Worm (Caenorhabditis elegans): Measurements from ENCODE around the gene ntl-3.

ntl-3 gene

DNA sequence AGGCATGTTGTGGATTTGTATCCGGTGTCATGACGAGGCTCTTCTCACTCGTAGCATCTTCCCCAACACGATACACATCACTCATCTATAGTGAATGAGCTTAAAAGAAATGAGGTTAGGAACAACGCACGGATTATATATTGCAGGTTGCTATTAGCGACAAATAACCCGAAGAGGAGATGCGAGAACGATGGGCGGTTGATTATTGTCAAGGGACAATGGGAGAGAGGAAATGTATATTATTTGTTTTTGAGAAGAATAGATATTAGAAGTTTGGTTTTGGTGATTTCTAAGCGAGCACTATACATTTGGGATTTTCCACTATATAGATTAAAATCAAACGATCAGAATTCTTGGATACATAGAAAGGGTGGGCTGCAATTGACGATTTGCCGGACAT, 39.6 kb downstream of the ntl-3 start, which contains the start of gene C18D11.7:
Gene C18D11.7, minus strand, starts transcription at position 101 of the 400 bp plus-strand sequence.
- TF ChIP-seq nhr-80 (tag; optimal IDR thresholded peaks at IDR 0.05) (no peak), F52B5.7 (tag; optimal IDR thresholded peaks at IDR 0.05) (no peak), pha-4 (tag; optimal IDR thresholded peaks at IDR 0.05) (no peak), ccch-3 (GFP tag; optimal IDR thresholded peaks at IDR 0.05) (no peak), F22D6.2 (tag; optimal IDR thresholded peaks at IDR 0.05) (no peak), zim-3 (tag; optimal IDR thresholded peaks at IDR 0.05) (no peak)

DNA sequence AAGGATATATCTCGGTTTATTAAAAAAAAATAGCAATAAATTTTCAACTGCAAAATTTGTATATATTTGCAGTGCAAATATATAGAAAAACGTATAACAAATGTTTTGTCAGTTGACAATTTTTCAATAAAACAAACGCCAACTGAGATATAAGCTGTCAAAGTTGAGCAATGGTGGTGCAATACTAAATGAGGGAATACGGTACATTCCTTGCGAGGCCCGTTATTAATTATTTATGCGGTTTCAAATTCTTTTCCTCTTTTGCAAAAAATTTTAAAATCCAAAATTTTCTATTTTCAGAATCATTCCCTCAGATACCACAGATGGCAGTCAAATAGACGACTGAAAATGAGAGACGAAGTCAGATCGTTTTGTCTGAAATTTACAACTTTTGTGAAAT, 50.8 kb downstream of the ntl-3 start, which contains the start of gene twk-39:
Gene twk-39, plus strand, starts transcription at position 301 of the 400 bp plus-strand sequence.
- TF ChIP-seq F52B5.7 (tag; optimal IDR thresholded peaks at IDR 0.05) (no peak), B0019.2 (GFP tag; conservative IDR thresholded peaks at IDR 0.05) (no peak), athp-1 (tag; optimal IDR thresholded peaks at IDR 0.05) (no peak), nhr-90 (tag; optimal IDR thresholded peaks at IDR 0.05) (no peak), F23B12.7 (tag; optimal IDR thresholded peaks at IDR 0.05; ENCODE audit: insufficient read depth) (no peak), hlh-12 (tag; optimal IDR thresholded peaks at IDR 0.05) (no peak), Y53G8AR.9 (GFP tag; conservative IDR thresholded peaks at IDR 0.05) (no peak), snpc-3.4 (tag; optimal IDR thresholded peaks at IDR 0.05) (no peak), ama-1 (optimal IDR thresholded peaks at IDR 0.05) (no peak), ama-1 (GFP tag; optimal IDR thresholded peaks at IDR 0.05) (no peak), efl-1 (GFP tag; optimal IDR thresholded peaks at IDR 0.05) (no peak), tbx-9 (tag; optimal IDR thresholded peaks at IDR 0.05; ENCODE audit: borderline replicate concordance) (no peak)

DNA sequence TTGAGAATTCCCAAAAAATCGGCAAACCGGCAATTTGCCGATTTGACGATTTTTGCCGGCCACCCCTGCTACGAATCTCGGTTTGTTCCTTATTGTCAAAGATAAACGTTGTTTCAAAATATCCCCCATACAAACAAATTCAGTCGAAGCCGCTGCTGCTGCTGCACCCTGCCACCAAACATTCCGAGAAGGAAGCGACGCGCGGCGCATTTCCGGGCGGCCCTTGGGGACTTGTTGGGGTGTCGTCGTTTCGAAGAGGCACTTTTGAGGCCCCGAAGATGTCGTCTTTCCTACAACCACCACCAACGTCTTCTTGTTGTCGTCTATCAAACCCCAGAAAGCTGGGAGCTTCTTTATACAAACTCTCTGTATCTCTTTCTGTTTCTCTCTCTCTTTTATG, 51.9 kb downstream of the ntl-3 start:
- no peak for TF ChIP-seq unc-62 (GFP tag; optimal IDR thresholded peaks at IDR 0.05)
- no peak for TF ChIP-seq C17E4.6 (GFP tag; IDR thresholded peaks at IDR 0.05)
- no peak for TF ChIP-seq somi-1 (GFP tag; optimal IDR thresholded peaks at IDR 0.05)
- TF ChIP-seq egrh-3 (GFP tag; IDR thresholded peaks at IDR 0.05) = peak; percentile 28; the same call in 1 of the 2 replicates
- TF ChIP-seq lin-54 (GFP tag; optimal IDR thresholded peaks at IDR 0.05) = no peak
- TF ChIP-seq zfh-2 (GFP tag; conservative IDR thresholded peaks at IDR 0.05) = peak; percentile 80
- no peak for TF ChIP-seq ceh-40 (GFP tag; IDR thresholded peaks at IDR 0.05)
- TF ChIP-seq snpc-4 (GFP tag; optimal IDR thresholded peaks at IDR 0.05) = no peak
- no peak for TF ChIP-seq snpc-4 (tag; optimal IDR thresholded peaks at IDR 0.05)

DNA sequence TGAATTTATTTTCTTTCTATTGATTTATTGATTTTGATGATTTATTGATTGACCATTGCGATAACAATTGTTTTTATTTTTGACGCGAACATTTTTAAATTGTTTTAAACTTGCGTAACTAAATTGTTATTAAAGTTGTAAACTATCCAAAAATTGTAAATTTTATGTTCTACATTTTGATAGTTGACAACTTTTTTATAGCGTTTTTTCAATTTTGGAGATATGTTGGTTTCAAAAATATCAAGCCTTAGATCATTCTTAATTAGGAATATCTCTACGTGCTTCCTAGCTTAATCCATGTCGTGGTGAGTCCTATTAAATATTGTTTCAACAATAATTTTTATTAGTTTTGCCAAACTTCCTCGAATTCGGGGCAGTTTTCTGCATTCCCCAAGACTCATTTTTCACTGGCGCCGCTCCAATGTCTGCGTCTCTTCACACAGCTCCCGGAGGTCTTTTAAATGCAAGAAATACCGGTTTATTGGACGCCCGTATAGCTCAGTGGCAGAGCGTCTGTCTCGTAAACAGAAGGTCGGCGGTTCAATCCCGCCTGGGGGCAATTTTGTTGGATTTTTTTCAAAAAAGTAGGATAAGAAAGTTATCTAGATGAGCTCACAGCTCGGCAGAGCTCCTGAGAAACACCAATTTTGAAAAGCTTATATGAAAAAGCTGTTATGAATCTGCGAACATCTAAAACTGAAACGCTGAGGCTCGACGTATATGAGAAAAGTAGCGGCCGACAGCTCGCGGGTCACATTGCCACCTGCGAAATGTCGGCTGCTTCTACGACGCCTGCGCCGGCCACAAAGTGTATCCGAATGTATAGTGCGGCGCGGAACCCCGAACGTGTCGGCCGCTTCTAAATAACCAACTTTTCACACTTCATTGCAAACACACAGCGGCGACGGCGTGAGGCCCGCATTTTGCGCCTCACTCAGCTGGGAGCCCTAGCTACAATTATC, 53.7 kb downstream of the ntl-3 start, which contains the start of gene C24H11.2:
Gene C24H11.2, minus strand, starts transcription at position 51 of the 962 bp plus-strand sequence.
- TF ChIP-seq ets-4 (GFP tag; optimal IDR thresholded peaks at IDR 0.05) (peak; percentile 32), ztf-3 (GFP tag; optimal IDR thresholded peaks at IDR 0.05) (peak; percentile 38), snpc-4 (GFP tag; optimal IDR thresholded peaks at IDR 0.05) (peak; percentile 8), snpc-4 (tag; optimal IDR thresholded peaks at IDR 0.05) (peak; percentile 6 to 92 (median 69)), nhr-179 (tag; optimal IDR thresholded peaks at IDR 0.05) (peak; percentile 23), attf-5 (GFP tag; optimal IDR thresholded peaks at IDR 0.05) (peak; percentile 59), rcor-1 (GFP tag; IDR thresholded peaks at IDR 0.05) (peak; percentile 61; the same call in 1 of the 2 replicates), aptf-3 (GFP tag; IDR thresholded peaks at IDR 0.05) (peak; percentile 83; the same call in 1 of the 2 replicates), nhr-27 (tag; optimal IDR thresholded peaks at IDR 0.05) (peak; percentile 79), lin-35 (GFP tag; optimal IDR thresholded peaks at IDR 0.05) (peak in 1 of 3 experiments; percentile 35), let-607 (tag; optimal IDR thresholded peaks at IDR 0.05) (peak; percentile 34 to 61), atf-7 (tag; optimal IDR thresholded peaks at IDR 0.05) (peak; percentile 53), egrh-3 (GFP tag; IDR thresholded peaks at IDR 0.05) (0 out of 2 replicates have a peak, but pooled peaks have one; percentile 25), rec-8 (tag; optimal IDR thresholded peaks at IDR 0.05) (peak; percentile 64 to 65), Y67H2A.10 (GFP tag; conservative IDR thresholded peaks at IDR 0.05) (0 out of 2 replicates have a peak, but pooled peaks have one; percentile 12), mxl-1 (tag; optimal IDR thresholded peaks at IDR 0.05) (peak; percentile 50), athp-1 (tag; optimal IDR thresholded peaks at IDR 0.05) (peak; percentile 71), hmg-20 (GFP tag; IDR thresholded peaks at IDR 0.05) (peak; percentile 74; the same call in 1 of the 2 replicates), nfyb-1 (GFP tag; IDR thresholded peaks at IDR 0.05) (peak; percentile 76), Y56A3A.18 (GFP tag; IDR thresholded peaks at IDR 0.05) (peak; percentile 85)

Data from whole organism, young adult.